Worm (Caenorhabditis elegans) whole organism, late embryonic: ENCODE measurements around the gene srw-16.

Experiments
- K02D7.2 ChIP-seq: sonication (generic microtip); optimal IDR thresholded peaks from 2 replicates; lab custom pipeline; 2017; ENCODE audit warnings: mild to moderate bottlenecking, missing genetic modification characterization, missing compliant biosample characterization
- ceh-22 ChIP-seq: sonication (generic microtip); optimal IDR thresholded peaks from 2 replicates; lab custom pipeline; 2017; ENCODE audit warnings: missing biosample characterization, missing genetic modification characterization
- pha-4 ChIP-seq: fragments of 150-350 bp; optimal IDR thresholded peaks from 2 replicates; lab custom pipeline; 2018; ENCODE audit warnings: missing biosample characterization, missing genetic modification reagents, missing genetic modification characterization
- rnt-1 ChIP-seq: sonication (generic microtip); optimal IDR thresholded peaks from 2 replicates; lab custom pipeline; 2016; ENCODE audit warnings: missing genetic modification characterization, missing compliant biosample characterization
- syd-9 ChIP-seq: sonication (generic microtip); optimal IDR thresholded peaks from 2 replicates; lab custom pipeline; 2016; ENCODE audit warnings: mild to moderate bottlenecking, missing genetic modification characterization, moderate library complexity, missing compliant biosample characterization
- tbx-7 ChIP-seq: sonication (generic microtip); optimal IDR thresholded peaks from 2 replicates; lab custom pipeline; 2016; ENCODE audit warnings: missing genotype, missing genetic modification characterization, missing compliant biosample characterization
- unc-3 ChIP-seq, 2 experiments: fragments of 200-800 bp in 1 of 2; sonication (Bioruptor generic) in 1 of 2; sonication (generic microtip) in 1 of 2; conservative IDR thresholded peaks in 1 of 2; optimal IDR thresholded peaks in 1 of 2; 2 replicates each; pipeline versions ENCODE4 v1.3.6 to Lab custom; 2016 to 2022; ENCODE audit warnings: missing compliant biosample characterization in 2 of 2, missing genetic modification characterization in 2 of 2, missing genetic modification reagents in 1 of 2

DNA sequence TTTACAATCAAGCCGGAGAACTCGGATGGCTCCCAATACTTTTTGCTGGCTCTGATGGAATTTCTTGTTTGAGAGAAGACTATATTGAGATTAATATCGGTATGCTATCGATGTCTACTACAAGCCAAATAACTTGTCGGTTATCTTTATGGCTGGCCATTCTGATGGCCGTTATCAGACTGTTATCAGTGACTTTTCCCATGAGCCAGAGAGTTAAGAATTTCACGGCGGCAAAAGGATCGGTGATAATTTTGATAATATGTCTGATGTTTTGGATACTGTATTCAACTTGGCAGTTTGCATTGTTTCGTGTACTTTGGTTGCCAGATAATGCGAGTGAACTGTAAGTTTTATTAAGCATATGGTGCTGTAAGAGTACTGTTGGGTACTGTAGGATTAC, 48.5 kb downstream of the srw-16 start:
- no peak for TF ChIP-seq rnt-1 (tag; lab: Kevin White, UChicago)
- no peak for TF ChIP-seq tbx-7
- TF ChIP-seq unc-3 (GFP tag; conservative IDR thresholded peaks at IDR 0.05; lab: Robert Waterston, UW), result no peak
- no peak for TF ChIP-seq unc-3 (tag; optimal IDR thresholded peaks at IDR 0.05; lab: Kevin White, UChicago)
- no peak for TF ChIP-seq syd-9 (tag; lab: Kevin White, UChicago)
- no peak for TF ChIP-seq K02D7.2
- no peak for TF ChIP-seq pha-4 (tag; lab: Kevin White, UChicago)
- TF ChIP-seq ceh-22, result no peak
